Worm (Caenorhabditis elegans) whole organism, young adult: Measurements from ENCODE around the gene T21C12.4.

Source experiments
- B0019.2 ChIP-seq: fragments of 200-800 bp; sonication (Bioruptor generic); conservative IDR thresholded peaks from 2 replicates; pipeline ENCODE4 v1.3.6; 2022; ENCODE audit warnings: missing genetic modification reagents, missing genetic modification characterization, missing compliant biosample characterization
- B0261.1 ChIP-seq: sonication (generic microtip); optimal IDR thresholded peaks from 2 replicates; lab custom pipeline; 2016; ENCODE audit warnings: mild to moderate bottlenecking, missing genetic modification characterization, moderate library complexity, missing compliant biosample characterization
- B0336.3 ChIP-seq: fragments of 200-800 bp; sonication (Bioruptor generic); IDR thresholded peaks from 2 replicates; pipeline ENCODE4 v1.3.6; 2022; ENCODE audit warnings: missing genetic modification characterization, missing compliant biosample characterization
- C06A6.2 ChIP-seq: fragments of 200-800 bp; sonication (Bioruptor generic); conservative IDR thresholded peaks from 2 replicates; pipeline ENCODE4 v1.3.6; 2022; ENCODE audit warnings: missing genetic modification characterization, missing compliant biosample characterization
- F55B11.4 ChIP-seq: sonication (generic microtip); optimal IDR thresholded peaks from 2 replicates; lab custom pipeline; 2016; ENCODE audit warnings: missing compliant biosample characterization, missing genetic modification characterization, borderline replicate concordance; ENCODE audit not compliant: insufficient read depth
- K11D2.4 ChIP-seq: fragments of 200-800 bp; sonication (Bioruptor generic); IDR thresholded peaks from 2 replicates; pipeline ENCODE4 v1.3.6; 2022; ENCODE audit warnings: missing genetic modification reagents, missing genetic modification characterization, missing compliant biosample characterization
- Y53G8AR.9 ChIP-seq: fragments of 200-800 bp; sonication (Bioruptor generic); conservative IDR thresholded peaks from 2 replicates; pipeline ENCODE4 v1.3.6; 2022; ENCODE audit warnings: missing genetic modification reagents, missing genetic modification characterization, missing compliant biosample characterization
- Y67H2A.10 ChIP-seq: fragments of 200-800 bp; sonication (Bioruptor generic); conservative IDR thresholded peaks from 2 replicates; pipeline ENCODE4 v1.3.6; 2022; ENCODE audit warnings: missing genetic modification reagents, missing genetic modification characterization, missing compliant biosample characterization
- Y79H2A.3 ChIP-seq: fragments of 200-800 bp; sonication (Bioruptor generic); conservative IDR thresholded peaks from 2 replicates; pipeline ENCODE4 v1.3.6; 2022; ENCODE audit warnings: missing genetic modification reagents, missing genetic modification characterization, missing compliant biosample characterization
- ama-1 ChIP-seq, 3 experiments: fragments of 150-350 bp in 1 of 3; sonication (generic microtip) in 2 of 3; optimal IDR thresholded peaks; 2 replicates each; lab custom pipeline; 2014 to 2018; ENCODE audit warnings: missing biosample characterization in 2 of 3, missing genetic modification characterization in 2 of 3, missing genetic modification reagents in 2 of 3
- attf-5 ChIP-seq: fragments of 200-800 bp; sonication (Bioruptor generic); optimal IDR thresholded peaks from 2 replicates; lab custom pipeline; 2018; ENCODE audit warnings: mild to moderate bottlenecking, missing genetic modification characterization, missing compliant biosample characterization
- cebp-1 ChIP-seq, 2 experiments: fragments of 200-800 bp in 1 of 2; sonication (Bioruptor generic) in 1 of 2; sonication (generic microtip) in 1 of 2; IDR thresholded peaks in 1 of 2; optimal IDR thresholded peaks in 1 of 2; 2 replicates each; pipeline versions ENCODE4 v1.3.6 to Lab custom; 2017 to 2022; ENCODE audit warnings: missing compliant biosample characterization in 2 of 2, missing genetic modification characterization in 2 of 2, mild to moderate bottlenecking in 1 of 2, missing genetic modification reagents in 1 of 2, moderate library complexity in 1 of 2
- cebp-2 ChIP-seq: fragments of 200-800 bp; sonication (Bioruptor generic); IDR thresholded peaks from 2 replicates; pipeline ENCODE4 v1.3.6; 2022; ENCODE audit warnings: missing genetic modification characterization, missing compliant biosample characterization
- ceh-79 ChIP-seq: sonication (generic microtip); optimal IDR thresholded peaks from 2 replicates; lab custom pipeline; 2017; ENCODE audit warnings: mild to moderate bottlenecking, missing genetic modification characterization, missing compliant biosample characterization
- chd-7 ChIP-seq: sonication (generic microtip); optimal IDR thresholded peaks from 2 replicates; lab custom pipeline; 2016; ENCODE audit warnings: mild to moderate bottlenecking, missing genetic modification characterization, moderate library complexity, missing compliant biosample characterization
- die-1 ChIP-seq: sonication (generic microtip); optimal IDR thresholded peaks from 2 replicates; lab custom pipeline; 2016; ENCODE audit warnings: missing genotype, mild to moderate bottlenecking, missing genetic modification characterization, missing compliant biosample characterization
- dox-1 ChIP-seq: fragments of 200-800 bp; sonication (Bioruptor generic); IDR thresholded peaks from 2 replicates; pipeline ENCODE4 v1.3.6; 2022; ENCODE audit warnings: missing genetic modification reagents, missing genetic modification characterization, missing compliant biosample characterization
- dpff-1 ChIP-seq: sonication (generic microtip); optimal IDR thresholded peaks from 2 replicates; lab custom pipeline; 2017; ENCODE audit warnings: mild to moderate bottlenecking, missing genetic modification characterization, missing compliant biosample characterization
- egl-18 ChIP-seq: fragments of 200-800 bp; sonication (Bioruptor generic); IDR thresholded peaks from 2 replicates; pipeline ENCODE4 v1.3.6; 2022; ENCODE audit warnings: missing genetic modification reagents, missing genetic modification characterization, missing compliant biosample characterization
- egl-44 ChIP-seq: fragments of 200-800 bp; sonication (Bioruptor generic); IDR thresholded peaks from 2 replicates; pipeline ENCODE4 v1.3.6; 2022; ENCODE audit warnings: missing genetic modification reagents, missing genetic modification characterization, missing compliant biosample characterization
- egrh-3 ChIP-seq: fragments of 200-800 bp; sonication (Bioruptor generic); IDR thresholded peaks from 2 replicates; pipeline ENCODE4 v1.3.6; 2022; ENCODE audit warnings: missing genetic modification reagents, missing genetic modification characterization, missing compliant biosample characterization
- ekl-4 ChIP-seq: fragments of 200-800 bp; sonication (Bioruptor generic); IDR thresholded peaks from 2 replicates; pipeline ENCODE4 v1.3.6; 2022; ENCODE audit warnings: missing genetic modification reagents, missing genetic modification characterization, missing compliant biosample characterization
- hmg-1.2 ChIP-seq: fragments of 200-800 bp; sonication (Bioruptor generic); IDR thresholded peaks from 2 replicates; pipeline ENCODE4 v1.3.6; 2022; ENCODE audit warnings: missing genetic modification reagents, missing genetic modification characterization, missing compliant biosample characterization
- let-526 ChIP-seq: fragments of 200-800 bp; sonication (Bioruptor generic); IDR thresholded peaks from 2 replicates; pipeline ENCODE4 v1.3.6; 2022; ENCODE audit warnings: missing genetic modification reagents, missing genetic modification characterization, missing compliant biosample characterization
- let-607 ChIP-seq, 2 experiments: fragments of 200-800 bp in 1 of 2; sonication (Bioruptor generic) in 1 of 2; sonication (generic microtip) in 1 of 2; optimal IDR thresholded peaks; 2 replicates each; lab custom pipeline; 2016 to 2018; ENCODE audit warnings: mild to moderate bottlenecking in 2 of 2, missing compliant biosample characterization in 2 of 2, missing genetic modification characterization in 2 of 2, moderate library complexity in 2 of 2, missing genotype in 1 of 2
- lin-26 ChIP-seq: fragments of 200-800 bp; sonication (Bioruptor generic); IDR thresholded peaks from 2 replicates; pipeline ENCODE4 v1.3.6; 2022; ENCODE audit warnings: missing genetic modification reagents, missing genetic modification characterization, missing compliant biosample characterization
- lin-40 ChIP-seq: sonication (generic microtip); optimal IDR thresholded peaks from 2 replicates; lab custom pipeline; 2016; ENCODE audit warnings: missing genetic modification characterization, mild to moderate bottlenecking, missing compliant biosample characterization, missing genotype, missing genetic modification reagents
- lin-54 ChIP-seq: fragments of 200-800 bp; sonication (Bioruptor generic); optimal IDR thresholded peaks from 2 replicates; lab custom pipeline; 2018; ENCODE audit warnings: mild to moderate bottlenecking, missing genetic modification characterization, missing compliant biosample characterization
- lir-1 ChIP-seq: fragments of 200-800 bp; sonication (Bioruptor generic); conservative IDR thresholded peaks from 2 replicates; pipeline ENCODE4 v1.3.6; 2022; ENCODE audit warnings: missing genetic modification reagents, missing genetic modification characterization, missing compliant biosample characterization
- mcd-1 ChIP-seq: fragments of 200-800 bp; sonication (Bioruptor generic); IDR thresholded peaks from 2 replicates; pipeline ENCODE4 v1.3.6; 2022; ENCODE audit warnings: missing genetic modification reagents, missing genetic modification characterization, missing compliant biosample characterization
- nfya-1 ChIP-seq: sonication (generic microtip); optimal IDR thresholded peaks from 2 replicates; lab custom pipeline; 2017; ENCODE audit warnings: antibody characterized with exemption, missing compliant biosample characterization, missing genetic modification characterization, borderline replicate concordance; ENCODE audit not compliant: insufficient read depth
- nfyb-1 ChIP-seq: fragments of 200-800 bp; sonication (Bioruptor generic); IDR thresholded peaks from 2 replicates; pipeline ENCODE4 v1.3.6; 2022; ENCODE audit warnings: missing genetic modification reagents, missing genetic modification characterization, missing compliant biosample characterization
- nhr-80 ChIP-seq: sonication (generic microtip); optimal IDR thresholded peaks from 2 replicates; lab custom pipeline; 2016; ENCODE audit warnings: missing genetic modification characterization, missing compliant biosample characterization
- pbrm-1 ChIP-seq: fragments of 200-800 bp; sonication (Bioruptor generic); IDR thresholded peaks from 2 replicates; pipeline ENCODE4 v1.3.6; 2022; ENCODE audit warnings: missing genetic modification reagents, missing genetic modification characterization, missing compliant biosample characterization
- repo-1 ChIP-seq: sonication (generic microtip); optimal IDR thresholded peaks from 2 replicates; lab custom pipeline; 2017; ENCODE audit warnings: mild to moderate bottlenecking, missing genetic modification characterization, missing compliant biosample characterization
- snpc-1.3 ChIP-seq: sonication (generic microtip); optimal IDR thresholded peaks from 2 replicates; lab custom pipeline; 2017; ENCODE audit warnings: missing genetic modification characterization, mild to moderate bottlenecking, missing compliant biosample characterization, antibody characterized with exemption, moderate library complexity, missing genotype, missing genetic modification reagents; ENCODE audit not compliant: insufficient read depth
- somi-1 ChIP-seq: fragments of 200-800 bp; sonication (Bioruptor generic); optimal IDR thresholded peaks from 2 replicates; lab custom pipeline; 2018; ENCODE audit warnings: mild to moderate bottlenecking, missing genetic modification characterization, missing compliant biosample characterization
- tbp1 ChIP-seq: fragments of 200-800 bp; sonication (Bioruptor generic); optimal IDR thresholded peaks from 2 replicates; lab custom pipeline; 2018; ENCODE audit warnings: mild to moderate bottlenecking, missing genetic modification characterization, missing compliant biosample characterization
- tbx-9 ChIP-seq: sonication (generic microtip); optimal IDR thresholded peaks from 2 replicates; lab custom pipeline; 2016; ENCODE audit warnings: borderline replicate concordance, missing genetic modification characterization, inconsistent platforms, missing compliant biosample characterization
- tlf-1 ChIP-seq: fragments of 200-800 bp; sonication (Bioruptor generic); optimal IDR thresholded peaks from 2 replicates; lab custom pipeline; 2018; ENCODE audit warnings: mild to moderate bottlenecking, missing genetic modification characterization, missing compliant biosample characterization
- unc-62 ChIP-seq: fragments of 150-350 bp; optimal IDR thresholded peaks from 2 replicates; lab custom pipeline; 2014; ENCODE audit warnings: missing biosample characterization, missing genetic modification reagents, missing genetic modification characterization
- xnd-1 ChIP-seq: sonication (generic microtip); optimal IDR thresholded peaks from 2 replicates; lab custom pipeline; 2016; ENCODE audit warnings: missing genotype, missing genetic modification reagents, missing genetic modification characterization, missing compliant biosample characterization
- zfh-2 ChIP-seq: fragments of 200-800 bp; sonication (Bioruptor generic); conservative IDR thresholded peaks from 2 replicates; pipeline ENCODE4 v1.3.6; 2022; ENCODE audit warnings: missing genetic modification reagents, missing genetic modification characterization, missing compliant biosample characterization
- ztf-22 ChIP-seq: fragments of 200-800 bp; sonication (Bioruptor generic); optimal IDR thresholded peaks from 2 replicates; lab custom pipeline; 2018; ENCODE audit warnings: mild to moderate bottlenecking, missing genetic modification characterization, moderate library complexity, missing compliant biosample characterization
- ztf-26 ChIP-seq: sonication (generic microtip); optimal IDR thresholded peaks from 2 replicates; lab custom pipeline; 2017; ENCODE audit warnings: missing genetic modification characterization, missing compliant biosample characterization
- ztf-3 ChIP-seq: fragments of 200-800 bp; sonication (Bioruptor generic); optimal IDR thresholded peaks from 2 replicates; lab custom pipeline; 2018; ENCODE audit warnings: mild to moderate bottlenecking, missing genetic modification characterization, missing compliant biosample characterization

Gene T21C12.4

DNA sequence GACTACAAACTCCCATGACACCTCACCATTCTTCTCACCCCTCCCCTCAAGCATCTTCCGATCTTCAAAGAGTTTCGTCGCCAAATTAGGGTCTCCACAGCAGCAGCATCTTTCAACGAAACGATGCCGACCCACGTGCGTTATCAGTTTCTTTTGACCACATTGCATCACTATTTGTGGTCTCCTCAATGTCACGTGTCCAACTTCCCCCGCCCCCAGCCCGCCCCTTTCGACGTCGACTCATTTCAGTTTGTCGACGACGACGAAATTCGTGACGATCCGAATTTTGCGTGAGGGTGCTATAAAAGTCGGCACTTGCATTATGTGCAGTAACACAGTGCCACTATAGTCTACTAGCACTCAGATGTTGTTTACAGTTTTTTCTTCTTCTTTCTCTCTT lies 23.6 kb downstream of the T21C12.4 start:
- TF ChIP-seq zfh-2 (GFP tag; lab: Robert Waterston, UW) (peak; percentile 38; the same call in 1 of the 2 replicates), cebp-1 (GFP tag; IDR thresholded peaks at IDR 0.05; lab: Robert Waterston, UW) (peak; percentile 33; the same call in 1 of the 2 replicates), cebp-1 (tag; optimal IDR thresholded peaks at IDR 0.05; lab: Kevin White, UChicago) (peak; percentile 74), cebp-2 (0 out of 2 replicates have a peak, but pooled peaks have one; percentile 70), unc-62 (GFP tag; lab: Kevin White, UChicago) (no peak), K11D2.4 (GFP tag; lab: Robert Waterston, UW) (peak; percentile 46; the same call in 1 of the 2 replicates), Y53G8AR.9 (GFP tag; lab: Robert Waterston, UW) (peak; percentile 66; the same call in 1 of the 2 replicates), F55B11.4 (no peak), dpff-1 (tag; lab: Kevin White, UChicago) (no peak), let-607 (tag; optimal IDR thresholded peaks at IDR 0.05; lab: Kevin White, UChicago) (peak in 1 of 2 experiments; percentile 74), ama-1 (optimal IDR thresholded peaks at IDR 0.05; lab: Kevin White, UChicago) (peak; percentile 65), ama-1 (GFP tag; optimal IDR thresholded peaks at IDR 0.05; lab: Kevin White, UChicago) (no peak), nhr-80 (tag; lab: Kevin White, UChicago) (peak; percentile 60), repo-1 (peak; percentile 73), ztf-26 (peak; percentile 91), pbrm-1 (GFP tag; lab: Robert Waterston, UW) (peak; percentile 66), egl-18 (no peak), B0261.1 (tag; lab: Kevin White, UChicago) (no peak), ceh-79 (tag; lab: Kevin White, UChicago) (no peak), die-1 (tag; lab: Kevin White, UChicago) (no peak), nfyb-1 (peak; percentile 70; the same call in 1 of the 2 replicates), hmg-1.2 (GFP tag; lab: Robert Waterston, UW) (peak; percentile 36; the same call in 1 of the 2 replicates), tbp1 (GFP tag; lab: Kevin White, UChicago) (peak; percentile 60), B0019.2 (GFP tag; lab: Robert Waterston, UW) (no peak), ztf-22 (peak; percentile 79), Y67H2A.10 (GFP tag; lab: Robert Waterston, UW) (no peak), tlf-1 (GFP tag; lab: Kevin White, UChicago) (peak; percentile 34), egl-44 (GFP tag; lab: Robert Waterston, UW) (0 out of 2 replicates have a peak, but pooled peaks have one; percentile 59), ekl-4 (GFP tag; lab: Robert Waterston, UW) (0 out of 2 replicates have a peak, but pooled peaks have one; percentile 29), tbx-9 (tag; lab: Kevin White, UChicago) (no peak), lin-26 (GFP tag; lab: Robert Waterston, UW) (peak; percentile 79), B0336.3 (GFP tag; lab: Robert Waterston, UW) (peak; percentile 74), ztf-3 (GFP tag; lab: Kevin White, UChicago) (peak; percentile 8), mcd-1 (GFP tag; lab: Robert Waterston, UW) (peak; percentile 64), lin-40 (tag; lab: Kevin White, UChicago) (peak; percentile 7), attf-5 (GFP tag; lab: Kevin White, UChicago) (peak; percentile 63), lin-54 (GFP tag; lab: Kevin White, UChicago) (peak; percentile 50), nfya-1 (tag; lab: Kevin White, UChicago) (no peak), chd-7 (tag; lab: Kevin White, UChicago) (peak; percentile 77), dox-1 (peak; percentile 76), C06A6.2 (GFP tag; lab: Robert Waterston, UW) (peak; percentile 74), Y79H2A.3 (no peak), snpc-1.3 (tag; lab: Kevin White, UChicago) (no peak), lir-1 (GFP tag; lab: Robert Waterston, UW) (peak; percentile 54; the same call in 1 of the 2 replicates), let-526 (peak; percentile 43; the same call in 1 of the 2 replicates), somi-1 (GFP tag; lab: Kevin White, UChicago) (peak; percentile 59), xnd-1 (tag; lab: Kevin White, UChicago) (no peak), egrh-3 (GFP tag; lab: Robert Waterston, UW) (peak; percentile 38; the same call in 1 of the 2 replicates)
